Worm (Caenorhabditis elegans): ENCODE data around the gene M05D6.2.

DNA sequence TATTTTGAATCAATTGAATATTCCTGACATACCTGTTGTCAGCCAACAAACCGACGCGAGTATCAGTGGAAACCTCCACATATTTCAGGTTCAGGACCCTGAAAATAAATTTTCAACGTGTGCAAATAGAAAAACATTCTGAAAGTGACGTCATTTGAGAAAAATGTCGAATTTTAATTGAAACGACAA, 39.3 kb upstream of the M05D6.2 start, which contains the start of gene F14E5.2:
- TF ChIP-seq elt-1 (tag; optimal IDR thresholded peaks at IDR 0.05; ENCODE audit: borderline replicate concordance, insufficient read depth) (no peak), nhr-2 (tag; optimal IDR thresholded peaks at IDR 0.05) (no peak), lin-13 (tag; optimal IDR thresholded peaks at IDR 0.05) (no peak), snpc-4 (tag; optimal IDR thresholded peaks at IDR 0.05) (no peak), cnd-1 (tag; optimal IDR thresholded peaks at IDR 0.05) (no peak), nhr-12 (tag; optimal IDR thresholded peaks at IDR 0.05) (no peak), pha-4 (tag; optimal IDR thresholded peaks at IDR 0.05) (no peak)
